Fruit fly (Drosophila melanogaster): ENCODE data around the gene fh.

Gene fh

dm6 chrX:9109072-9109844, 39.6 kb downstream of the fh start (continued):
- TF ChIP-seq Opbp (GFP tag; IDR thresholded peaks at IDR 0.05; ENCODE audit: partially characterized antibody) (no peak), Hmr (GFP tag; optimal IDR thresholded peaks at IDR 0.05) (peak; percentile 39), sug (tag; optimal IDR thresholded peaks at IDR 0.05) (no peak), CG2116 (GFP tag; optimal IDR thresholded peaks at IDR 0.05) (peak; percentile 45), CG9932 (GFP tag; IDR thresholded peaks at IDR 0.05) (peak; percentile 58), CG18599 (GFP tag; optimal IDR thresholded peaks at IDR 0.05) (peak; percentile 38), Lhr (GFP tag; optimal IDR thresholded peaks at IDR 0.05) (peak; percentile 61), ara (GFP tag; IDR thresholded peaks at IDR 0.05) (peak; percentile 22; the same call in 1 of the 2 replicates), knrl (GFP tag; IDR thresholded peaks at IDR 0.05; ENCODE audit: partially characterized antibody) (0 out of 3 replicates have a peak, but pooled peaks have one; percentile 22), aop (GFP tag; IDR thresholded peaks at IDR 0.05) (no peak), chinmo (GFP tag; IDR thresholded peaks at IDR 0.05; ENCODE audit: partially characterized antibody) (no peak), Doc2 (GFP tag; IDR thresholded peaks at IDR 0.05) (no peak), CG18476 (GFP tag; optimal IDR thresholded peaks at IDR 0.05) (peak; percentile 55), tio (GFP tag; optimal IDR thresholded peaks at IDR 0.05) (peak; percentile 78), CG1647 (GFP tag; optimal IDR thresholded peaks at IDR 0.05) (no peak), Sry-β (GFP tag; optimal IDR thresholded peaks at IDR 0.05) (no peak), CG2712 (tag; optimal IDR thresholded peaks at IDR 0.05) (peak; percentile 62), CG12391 (tag; optimal IDR thresholded peaks at IDR 0.05) (peak; percentile 70), CG12236 (GFP tag; optimal IDR thresholded peaks at IDR 0.05) (peak; percentile 40), CG2120 (GFP tag; optimal IDR thresholded peaks at IDR 0.05) (peak; percentile 65), her (GFP tag; optimal IDR thresholded peaks at IDR 0.05) (peak; percentile 39), lbe (GFP tag; optimal IDR thresholded peaks at IDR 0.05) (no peak), CG11504 (tag; optimal IDR thresholded peaks at IDR 0.05) (no peak)

- peak; percentile 76 for TF ChIP-seq CG34376 (GFP tag; optimal IDR thresholded peaks at IDR 0.05)
- no peak; the same call in 1 of the 2 replicates for TF ChIP-seq crol (GFP tag; IDR thresholded peaks at IDR 0.05)
- no peak for TF ChIP-seq gcm (GFP tag; optimal IDR thresholded peaks at IDR 0.05)
- TF ChIP-seq Fer1 (GFP tag; optimal IDR thresholded peaks at IDR 0.05), result peak; percentile 48
- TF ChIP-seq ato (GFP tag; IDR thresholded peaks at IDR 0.05; ENCODE audit: partially characterized antibody), result no peak
- TF ChIP-seq Eip74EF (GFP tag; optimal IDR thresholded peaks at IDR 0.05), result no peak
- TF ChIP-seq CG3281 (GFP tag; optimal IDR thresholded peaks at IDR 0.05), result no peak
- no peak for TF ChIP-seq CG13775 (GFP tag; optimal IDR thresholded peaks at IDR 0.05)
- 0 out of 3 replicates have a peak, but pooled peaks have one; percentile 18 for TF ChIP-seq Dbx (GFP tag; IDR thresholded peaks at IDR 0.05)
- TF ChIP-seq CG5180 (GFP tag; optimal IDR thresholded peaks at IDR 0.05), result peak; percentile 2
- TF ChIP-seq Med (GFP tag), result peak; percentile 41
- no peak for TF ChIP-seq CG10654 (GFP tag; optimal IDR thresholded peaks at IDR 0.05)
- TF ChIP-seq CG2875 (GFP tag; optimal IDR thresholded peaks at IDR 0.05), result no peak
- TF ChIP-seq Atf6 (GFP tag; IDR thresholded peaks at IDR 0.05), result no peak
- no peak for TF ChIP-seq sens (GFP tag)
- TF ChIP-seq CG10543 (GFP tag; optimal IDR thresholded peaks at IDR 0.05), result peak; percentile 85
- no peak for TF ChIP-seq zf30C (GFP tag; optimal IDR thresholded peaks at IDR 0.05)
- no peak for TF ChIP-seq CG13624 (GFP tag; optimal IDR thresholded peaks at IDR 0.05)
- peak; percentile 1 for TF ChIP-seq CG18599 (GFP tag; optimal IDR thresholded peaks at IDR 0.05)
- TF ChIP-seq pros (GFP tag; optimal IDR thresholded peaks at IDR 0.05), result peak; percentile 10
- TF ChIP-seq CG1603 (tag; optimal IDR thresholded peaks at IDR 0.05), result no peak
- TF ChIP-seq CG12769 (tag; optimal IDR thresholded peaks at IDR 0.05), result no peak
- no peak for TF ChIP-seq HLH3B (GFP tag; IDR thresholded peaks at IDR 0.05)
- no peak for TF ChIP-seq da (GFP tag; optimal IDR thresholded peaks at IDR 0.05)
- TF ChIP-seq CG9215 (GFP tag; IDR thresholded peaks at IDR 0.05), result no peak
- no peak for TF ChIP-seq Xrp1 (GFP tag; IDR thresholded peaks at IDR 0.05)
- no peak for TF ChIP-seq CG30020 (tag; optimal IDR thresholded peaks at IDR 0.05)
Observed at dm6 chrX:9108387-9108786, 40.5 kb downstream of the fh start, which contains the start of gene AP-1gamma. Gene AP-1gamma (plus strand): TSS chrX:9108691.
